Worm (Caenorhabditis elegans) whole organism, dauer: ENCODE results near the gene smz-1.
"Not testable (repeated sequence)": the region's sequence is repeated elsewhere in the genome, so short reads cannot be mapped to it uniquely, and the experiment has no call there.

Source experiments
- unc-62 ChIP-seq: sonication (generic microtip); optimal IDR thresholded peaks from 2 replicates; lab custom pipeline; 2017; ENCODE audit warnings: missing biosample characterization, missing genetic modification reagents, missing genetic modification characterization

Gene smz-1

DNA sequence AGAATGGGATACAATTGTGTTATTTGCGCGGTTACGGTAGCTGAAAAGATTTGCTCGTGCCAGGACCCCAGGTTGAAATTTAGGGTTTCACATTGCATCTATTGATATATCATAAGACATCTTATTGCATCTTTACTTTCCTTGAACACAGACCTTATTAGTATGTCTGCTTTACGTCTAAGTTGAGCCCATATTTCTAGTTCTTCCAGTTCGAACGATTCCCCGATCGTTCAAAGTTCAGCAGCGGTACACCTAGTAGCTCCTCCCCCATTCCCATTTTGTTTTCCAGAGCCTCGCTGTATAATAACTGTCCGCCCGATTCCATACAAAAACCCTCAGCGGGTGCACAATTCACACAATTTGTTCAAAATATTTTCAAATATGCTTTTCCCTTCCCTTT is 13.1 kb upstream of the smz-1 start, which contains the start of gene C25G4.17:
Gene C25G4.17, plus strand, starts transcription at position 301 of the 400 bp plus-strand sequence.
- TF ChIP-seq unc-62: no peak

DNA sequence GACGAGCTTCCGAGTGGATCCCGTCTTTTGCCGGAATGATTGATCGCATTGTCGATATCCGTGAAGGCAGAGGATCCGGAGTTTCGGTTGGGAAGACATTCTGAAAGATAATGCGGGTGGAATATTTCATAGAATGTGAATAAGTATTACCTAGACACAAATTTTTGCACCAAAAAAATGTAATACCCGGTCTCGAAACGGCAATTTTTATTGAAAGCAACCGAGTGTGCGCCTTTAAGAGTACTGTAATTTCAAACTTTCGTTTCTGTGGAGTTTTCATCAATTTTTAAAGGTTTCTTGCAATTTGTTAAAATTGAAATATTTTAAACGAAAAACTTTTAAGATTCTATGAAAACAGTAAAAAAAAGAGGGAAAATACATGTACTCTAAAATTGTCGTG is 10.9 kb upstream of the smz-1 start, which contains the start of gene C25G4.2:
Gene C25G4.2, minus strand, starts transcription at position 100 of the 400 bp plus-strand sequence.
- no peak for TF ChIP-seq unc-62

DNA sequence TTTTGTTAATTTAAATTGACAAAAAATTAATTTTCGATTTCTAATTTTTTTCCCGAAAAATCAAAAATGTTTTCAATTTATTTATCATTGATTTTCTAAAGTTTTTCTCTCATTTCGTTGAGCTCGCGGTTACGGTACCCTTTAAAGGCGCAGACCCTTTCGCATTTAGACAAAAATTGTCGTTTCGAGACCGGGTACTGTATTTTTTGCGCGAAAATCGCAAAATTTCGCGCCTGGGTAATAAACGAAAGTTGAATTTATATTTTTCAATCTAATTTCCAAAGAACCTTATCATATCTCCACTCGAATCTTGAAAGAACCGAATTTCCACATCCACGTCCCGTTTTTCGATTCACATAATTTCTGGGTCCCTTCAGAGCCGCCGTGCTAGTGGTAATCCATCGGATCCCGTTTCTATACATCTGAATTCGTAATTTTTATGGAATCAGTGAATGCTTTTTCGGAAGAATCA is 9.4 kb upstream of the smz-1 start, which contains the start of gene C25G4.3:
Gene C25G4.3, minus strand, starts transcription at position 422 of the 472 bp plus-strand sequence.
- no peak for TF ChIP-seq unc-62

DNA sequence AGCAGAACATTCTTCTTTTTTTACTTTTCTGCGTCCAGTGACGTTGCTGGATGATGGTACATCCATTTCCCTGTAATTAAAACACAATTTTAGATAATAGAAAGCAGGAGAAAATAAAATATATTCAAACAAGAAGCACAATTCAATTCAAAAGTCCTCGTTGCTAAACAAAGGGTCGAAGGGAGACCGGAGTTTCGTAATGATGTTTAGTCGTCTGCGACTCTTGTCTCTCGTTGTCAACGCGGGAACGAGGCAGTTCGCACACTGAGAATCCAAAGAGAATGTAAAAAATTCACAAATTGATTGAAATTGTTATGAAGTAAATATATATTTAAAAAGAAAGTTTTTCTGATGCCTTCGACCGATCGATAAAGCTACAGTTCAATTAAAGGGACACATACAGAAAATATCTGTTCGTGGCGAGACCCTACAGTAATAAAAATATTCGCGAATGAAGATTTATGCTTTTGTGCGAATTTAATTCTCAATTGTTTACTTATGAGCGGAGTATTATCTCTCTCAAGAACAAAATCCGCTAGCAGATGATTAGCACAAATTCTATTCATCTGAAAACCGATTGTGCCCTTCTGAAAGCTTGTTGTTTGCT is 3.5 kb upstream of the smz-1 start, which contains the start of gene dpy-26:
Gene dpy-26, minus strand, starts transcription at position 111 of the 607 bp plus-strand sequence.
- TF ChIP-seq unc-62: no peak

- no peak for TF ChIP-seq unc-62
These were observed 735 bp upstream of the smz-1 start, which contains the start of gene spe-44 for ce11 chrIV:12454115-12454514. Gene spe-44, minus strand, starts transcription at chrIV:12454215.

DNA sequence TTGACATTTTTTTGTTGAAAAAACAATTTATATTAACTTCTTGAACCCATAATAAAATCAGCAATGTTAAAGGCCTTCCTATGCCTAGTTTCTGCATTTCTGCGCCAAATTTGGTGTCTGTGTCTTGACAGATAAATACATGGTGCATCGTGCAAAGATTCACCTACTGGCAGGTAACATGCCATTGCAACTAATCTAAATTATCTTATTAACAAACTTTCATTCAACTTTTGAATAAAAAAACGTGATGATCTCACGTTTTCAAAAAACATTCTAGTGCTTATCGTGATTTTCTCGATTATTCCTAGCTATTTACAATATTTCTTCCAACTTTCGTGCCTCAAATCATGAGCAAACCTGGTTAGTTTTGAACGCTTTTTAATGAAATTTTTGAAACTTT is 1.8 kb downstream of the smz-1 start, which contains the start of gene C25G4.7:
Gene C25G4.7, plus strand, starts transcription at position 301 of the 400 bp plus-strand sequence.
- no peak for TF ChIP-seq unc-62

DNA sequence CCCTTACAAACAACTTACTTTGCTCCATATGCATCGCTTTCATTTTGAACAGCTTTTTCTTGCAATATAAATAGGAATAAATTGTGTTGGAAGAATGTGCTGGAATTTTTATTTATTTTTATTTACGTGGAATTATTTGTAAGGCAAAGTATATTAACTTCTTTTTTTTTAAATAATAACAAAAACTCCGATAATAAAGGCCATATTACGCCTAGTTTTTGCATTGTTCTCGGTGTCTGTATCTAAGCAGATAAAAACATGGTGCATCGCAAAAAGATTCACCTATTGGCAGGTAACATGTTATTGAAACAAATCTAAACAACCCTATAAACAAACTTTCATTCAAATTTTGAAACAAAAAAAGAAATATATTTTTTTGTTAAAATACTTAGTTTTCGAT is 8.5 kb downstream of the smz-1 start, which contains the start of gene C25G4.8:
Gene C25G4.8, minus strand, starts transcription at position 101 of the 400 bp plus-strand sequence.
- no peak for TF ChIP-seq unc-62

DNA sequence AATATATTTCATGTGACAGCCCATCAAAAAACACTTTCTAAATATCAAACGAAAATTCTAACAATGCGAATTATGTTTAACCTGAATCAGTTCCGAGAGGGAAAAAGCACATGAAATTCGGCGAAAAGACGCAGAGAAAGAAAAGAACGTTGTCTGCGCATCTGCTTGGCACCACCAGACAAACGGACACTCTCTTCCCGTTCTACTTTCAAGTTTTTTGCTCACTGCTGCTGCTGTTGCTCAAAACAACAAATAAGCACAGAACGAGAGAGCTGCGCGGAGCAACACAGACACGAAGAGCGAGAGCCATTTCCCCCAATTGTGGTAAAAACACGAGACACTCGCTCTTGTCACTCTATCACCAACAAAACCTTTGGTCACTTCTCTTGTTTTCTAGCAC is 10.0 kb downstream of the smz-1 start:
- TF ChIP-seq unc-62: no peak

ce11 chrIV:12467761-12468160 is 12.9 kb downstream of the smz-1 start:
- no peak for TF ChIP-seq unc-62

ce11 chrIV:12468359-12468758 is 13.5 kb downstream of the smz-1 start, which contains the start of gene igdb-2:
Gene igdb-2, plus strand, starts transcription at chrIV:12468659.
- no peak for TF ChIP-seq unc-62

ce11 chrIV:12476942-12477341 is 22.1 kb downstream of the smz-1 start, which contains the start of gene T04A11.1:
Gene T04A11.1, minus strand, starts transcription at chrIV:12477042.
- TF ChIP-seq unc-62: not testable (repeated sequence)

- TF ChIP-seq unc-62: not testable (repeated sequence)
These were observed 23.9 kb downstream of the smz-1 start, which contains the start of gene igdb-1 for ce11 chrIV:12478711-12479110. Gene igdb-1, plus strand, starts transcription at chrIV:12479011.

ce11 chrIV:12484479-12484878 is 29.6 kb downstream of the smz-1 start, which contains the start of gene T04A11.4:
Gene T04A11.4, minus strand, starts transcription at chrIV:12484579.
- TF ChIP-seq unc-62: not testable (repeated sequence)

DNA sequence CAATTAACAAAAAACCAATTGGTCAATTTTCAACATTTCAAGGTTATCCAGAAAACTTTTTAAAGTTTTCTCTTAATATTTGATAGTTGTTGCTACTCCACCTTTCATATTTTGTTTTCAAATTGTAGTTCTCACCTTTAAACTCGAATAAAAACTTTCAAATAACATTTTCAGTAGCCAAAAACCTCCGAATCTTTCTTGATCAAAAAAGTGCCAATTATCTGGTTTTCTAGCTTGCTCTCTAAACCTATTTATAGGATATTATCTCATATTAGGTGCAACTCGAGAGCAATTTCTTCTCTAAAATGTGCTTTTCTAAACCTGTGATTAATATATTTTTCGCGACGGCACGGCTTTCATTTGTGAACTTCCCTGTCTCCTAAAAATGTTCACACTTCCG is 32.3 kb downstream of the smz-1 start, which contains the start of gene sru-26:
Gene sru-26, plus strand, starts transcription at position 301 of the 400 bp plus-strand sequence.
- no peak for TF ChIP-seq unc-62

- no peak for TF ChIP-seq unc-62
These were observed 35.6 kb downstream of the smz-1 start, which contains the start of gene him-6 for ce11 chrIV:12490491-12490890. Gene him-6, plus strand, starts transcription at chrIV:12490791.

DNA sequence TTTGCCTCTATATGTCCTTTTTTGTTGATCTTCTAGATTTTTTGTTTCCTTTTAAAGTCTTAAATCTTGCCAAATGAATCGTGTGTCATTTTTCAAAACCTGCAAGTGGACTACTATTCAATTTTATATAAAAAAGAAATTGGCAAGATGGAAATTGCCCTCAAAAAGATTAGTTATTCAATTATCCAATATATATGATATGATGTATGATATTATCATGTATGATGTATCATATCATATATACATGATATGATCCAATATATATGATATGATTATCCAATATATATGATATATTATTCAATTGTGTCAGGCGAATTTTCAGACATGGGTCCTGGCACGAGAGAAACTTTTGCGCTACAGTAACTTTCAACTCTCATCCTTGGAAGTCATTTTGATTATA is 40.3 kb downstream of the smz-1 start, which contains the start of gene sru-20:
Gene sru-20, plus strand, starts transcription at position 301 of the 400 bp plus-strand sequence.
- no peak for TF ChIP-seq unc-62

ce11 chrIV:12498238-12498637 is 43.4 kb downstream of the smz-1 start, which contains the start of gene sru-19:
Gene sru-19, plus strand, starts transcription at chrIV:12498538.
- TF ChIP-seq unc-62: no peak
